Fruit fly (Drosophila melanogaster) whole organism, wandering third instar larva: ENCODE data around the gene Prp3.

Experiments used
- Abd-B ChIP-seq: fragments of >200 bp; optimal IDR thresholded peaks from 2 replicates; lab custom pipeline; 2017; ENCODE audit warnings: missing biosample characterization, missing genetic modification characterization
- CG32264 ChIP-seq: fragments of 200-800 bp; sonication (Bioruptor generic); optimal IDR thresholded peaks from 2 replicates; lab custom pipeline; 2016; ENCODE audit warnings: missing biosample characterization, missing genetic modification characterization
- CG9705 ChIP-seq: fragments of 200-800 bp; sonication (Bioruptor generic); optimal IDR thresholded peaks from 2 replicates; lab custom pipeline; 2018; ENCODE audit warnings: missing biosample characterization, mild to moderate bottlenecking, missing genetic modification characterization
- CrebA ChIP-seq: fragments of 200-800 bp; sonication (Bioruptor generic); optimal IDR thresholded peaks from 2 replicates; lab custom pipeline; 2016; ENCODE audit warnings: missing biosample characterization, mild to moderate bottlenecking, missing genetic modification characterization, borderline replicate concordance
- Dfd ChIP-seq: fragments of >200 bp; optimal IDR thresholded peaks from 2 replicates; lab custom pipeline; 2017; ENCODE audit warnings: missing biosample characterization, missing genetic modification characterization
- Dif ChIP-seq: fragments of 200-275, 200-300 bp; sonication (Bioruptor generic); optimal IDR thresholded peaks from 2 replicates; lab custom pipeline; 2018; ENCODE audit warnings: missing biosample characterization, missing genetic modification characterization; ENCODE audit not compliant: partially characterized antibody
- GATAd ChIP-seq: sonication (Bioruptor generic); optimal IDR thresholded peaks from 2 replicates; lab custom pipeline; 2016; ENCODE audit warnings: missing biosample characterization, missing genetic modification characterization
- HLH106 ChIP-seq: fragments of 200-800 bp; optimal IDR thresholded peaks from 3 replicates; lab custom pipeline; 2019; ENCODE audit warnings: missing biosample characterization, mild to moderate bottlenecking, missing genetic modification characterization, moderate library complexity
- Hnf4 ChIP-seq: fragments of 200-800 bp; sonication (Bioruptor generic); optimal IDR thresholded peaks from 2 replicates; lab custom pipeline; 2016; ENCODE audit warnings: missing biosample characterization, mild to moderate bottlenecking, missing genetic modification characterization
- Hr78 ChIP-seq: fragments of >200 bp; optimal IDR thresholded peaks from 2 replicates; lab custom pipeline; 2017; ENCODE audit warnings: missing biosample characterization, missing genetic modification characterization
- Hr83 ChIP-seq: fragments of 200-300 bp; sonication (Bioruptor generic); optimal IDR thresholded peaks from 2 replicates; lab custom pipeline; 2016; ENCODE audit warnings: missing biosample characterization, mild to moderate bottlenecking, missing genetic modification characterization, moderate library complexity; ENCODE audit not compliant: poor library complexity, severe bottlenecking
- Jra ChIP-seq: sonication (Bioruptor generic); optimal IDR thresholded peaks from 2 replicates; lab custom pipeline; 2016; ENCODE audit warnings: missing biosample characterization, missing genetic modification characterization
- Mio ChIP-seq: sonication (Bioruptor generic); optimal IDR thresholded peaks from 2 replicates; lab custom pipeline; 2016; ENCODE audit warnings: missing biosample characterization, missing genetic modification characterization
- Myc ChIP-seq: fragments of >200 bp; optimal IDR thresholded peaks from 2 replicates; lab custom pipeline; 2017
- N ChIP-seq: fragments of >200 bp; optimal IDR thresholded peaks from 2 replicates; lab custom pipeline; 2018; ENCODE audit warnings: missing biosample characterization, missing external identifiers, missing genetic modification characterization
- OdsH ChIP-seq: fragments of 200-800 bp; sonication (Bioruptor generic); optimal IDR thresholded peaks from 2 replicates; lab custom pipeline; 2016; ENCODE audit warnings: missing biosample characterization, mild to moderate bottlenecking, missing genetic modification characterization
- Rel ChIP-seq, 2 experiments: fragments of 200-800 bp; sonication (Bioruptor generic) in 1 of 2; optimal IDR thresholded peaks; 2 replicates in 1 of 2; 3 replicates in 1 of 2; lab custom pipeline; 2016 to 2019; ENCODE audit warnings: mild to moderate bottlenecking in 2 of 2, missing biosample characterization in 2 of 2, missing genetic modification characterization in 2 of 2, moderate library complexity in 1 of 2
- Sp1 ChIP-seq: fragments of 200-800 bp; sonication (Bioruptor generic); optimal IDR thresholded peaks from 3 replicates; lab custom pipeline; 2019; ENCODE audit warnings: missing biosample characterization, mild to moderate bottlenecking, missing genetic modification characterization, moderate library complexity
- Vsx2 ChIP-seq: fragments of 200-300, 225-300 bp; sonication (Bioruptor generic); optimal IDR thresholded peaks from 2 replicates; lab custom pipeline; 2018; ENCODE audit warnings: missing biosample characterization, missing genetic modification characterization; ENCODE audit not compliant: partially characterized antibody
- br ChIP-seq: fragments of 200-800 bp; sonication (Bioruptor generic); optimal IDR thresholded peaks from 2 replicates; lab custom pipeline; 2016; ENCODE audit warnings: missing biosample characterization, missing genetic modification characterization
- brk ChIP-seq: fragments of 200-800 bp; sonication (Bioruptor generic); optimal IDR thresholded peaks from 2 replicates; lab custom pipeline; 2016; ENCODE audit warnings: missing biosample characterization, mild to moderate bottlenecking, missing genetic modification characterization
- dl ChIP-seq, 2 experiments: fragments of 175-275, 200-275 bp in 1 of 2; fragments of 200-275 bp in 1 of 2; sonication (Bioruptor generic); optimal IDR thresholded peaks; lab custom pipeline; 2018; ENCODE audit warnings: mild to moderate bottlenecking in 2 of 2, missing biosample characterization in 2 of 2, missing genetic modification characterization in 2 of 2, moderate library complexity in 2 of 2; ENCODE audit not compliant: partially characterized antibody in 2 of 2, insufficient read depth in 1 of 2
- dmrt93B ChIP-seq: fragments of 200-800 bp; sonication (Bioruptor generic); optimal IDR thresholded peaks from 2 replicates; lab custom pipeline; 2018; ENCODE audit warnings: missing biosample characterization, mild to moderate bottlenecking, missing genetic modification characterization
- dsf ChIP-seq: sonication (Bioruptor generic); optimal IDR thresholded peaks from 2 replicates; lab custom pipeline; 2016; ENCODE audit warnings: missing biosample characterization, missing genetic modification characterization, borderline replicate concordance
- ey ChIP-seq: fragments of 200-800 bp; sonication (Bioruptor generic); optimal IDR thresholded peaks from 2 replicates; lab custom pipeline; 2016; ENCODE audit warnings: missing biosample characterization, missing genetic modification characterization
- foxo ChIP-seq, 2 experiments: fragments of 200-800 bp; sonication (Bioruptor generic); optimal IDR thresholded peaks; 2 replicates in 1 of 2; 3 replicates in 1 of 2; lab custom pipeline; 2016 to 2017; ENCODE audit warnings: missing biosample characterization in 2 of 2, missing genetic modification characterization in 2 of 2
- fru ChIP-seq: fragments of 200-800 bp; sonication (Bioruptor generic); optimal IDR thresholded peaks from 3 replicates; lab custom pipeline; 2016; ENCODE audit warnings: missing biosample characterization, mild to moderate bottlenecking, missing genetic modification characterization
- h ChIP-seq: fragments of 200-800 bp; sonication (Bioruptor generic); optimal IDR thresholded peaks from 3 replicates; lab custom pipeline; 2016; ENCODE audit warnings: missing biosample characterization, mild to moderate bottlenecking, missing genetic modification characterization
- jim ChIP-seq: fragments of 175-275, 200-325 bp; sonication (Bioruptor generic); optimal IDR thresholded peaks from 2 replicates; lab custom pipeline; 2016; ENCODE audit warnings: missing biosample characterization, mild to moderate bottlenecking, missing genetic modification characterization
- lola ChIP-seq: fragments of >200 bp; optimal IDR thresholded peaks from 2 replicates; lab custom pipeline; 2017; ENCODE audit warnings: missing biosample characterization, missing genetic modification characterization
- pan ChIP-seq: fragments of >200 bp; optimal IDR thresholded peaks from 2 replicates; lab custom pipeline; 2017
- psq ChIP-seq: fragments of 200-800 bp; sonication (Bioruptor generic); optimal IDR thresholded peaks from 3 replicates; lab custom pipeline; 2017; ENCODE audit warnings: missing biosample characterization, mild to moderate bottlenecking, missing genetic modification characterization, moderate library complexity
- rgr ChIP-seq: fragments of 200-800 bp; sonication (Bioruptor generic); optimal IDR thresholded peaks from 3 replicates; lab custom pipeline; 2016; ENCODE audit warnings: missing biosample characterization, mild to moderate bottlenecking, missing genetic modification characterization
- sage ChIP-seq: fragments of 200-800 bp; sonication (Bioruptor generic); optimal IDR thresholded peaks from 2 replicates; lab custom pipeline; 2016; ENCODE audit warnings: missing biosample characterization, mild to moderate bottlenecking, missing genetic modification characterization
- sv ChIP-seq: fragments of 200-800 bp; sonication (Bioruptor generic); optimal IDR thresholded peaks from 3 replicates; lab custom pipeline; 2016; ENCODE audit warnings: missing biosample characterization, missing genetic modification characterization
- tai ChIP-seq: sonication (Bioruptor generic); optimal IDR thresholded peaks from 2 replicates; lab custom pipeline; 2016; ENCODE audit warnings: missing biosample characterization, missing genetic modification characterization
- usp ChIP-seq: fragments of >200 bp; optimal IDR thresholded peaks from 2 replicates; lab custom pipeline; 2017; ENCODE audit warnings: missing biosample characterization, missing genetic modification characterization
- woc ChIP-seq: sonication (Bioruptor generic); optimal IDR thresholded peaks from 2 replicates; lab custom pipeline; 2016; ENCODE audit warnings: missing biosample characterization, mild to moderate bottlenecking, missing genetic modification characterization

Gene Prp3

dm6 chr3L:19896280-19896891, 13.7 kb upstream of the Prp3 start:
- TF ChIP-seq usp (GFP tag; lab: Kevin White, UChicago) (no peak), tai (GFP tag; lab: Kevin White, UChicago) (no peak), CG9705 (GFP tag; lab: Kevin White, UChicago) (no peak), CrebA (peak; percentile 3), Rel (GFP tag; optimal IDR thresholded peaks at IDR 0.05; lab: Kevin White, UChicago) (no peak), Rel (tag; optimal IDR thresholded peaks at IDR 0.05; lab: Kevin White, UChicago) (peak; percentile 39), ey (GFP tag; lab: Kevin White, UChicago) (no peak), Hr83 (peak; percentile 14), N (GFP tag; lab: Kevin White, UChicago) (no peak), foxo (GFP tag; optimal IDR thresholded peaks at IDR 0.05; lab: Kevin White, UChicago) (no peak), rgr (GFP tag; lab: Kevin White, UChicago) (no peak), jim (GFP tag; lab: Kevin White, UChicago) (no peak), Vsx2 (GFP tag; lab: Kevin White, UChicago) (no peak), br (no peak), Sp1 (GFP tag; lab: Kevin White, UChicago) (no peak), dl (GFP tag; optimal IDR thresholded peaks at IDR 0.05; lab: Kevin White, UChicago; ENCODE audit: insufficient read depth in 1 of 2, partially characterized antibody in 2 of 2) (peak; percentile 79 to 83), Abd-B (GFP tag; lab: Kevin White, UChicago) (no peak), sage (GFP tag; lab: Kevin White, UChicago) (no peak), Dif (peak; percentile 79), dmrt93B (GFP tag; lab: Kevin White, UChicago) (no peak), lola (GFP tag; lab: Kevin White, UChicago) (no peak), Hr78 (no peak), dsf (no peak), OdsH (no peak), h (GFP tag; lab: Kevin White, UChicago) (no peak)

DNA sequence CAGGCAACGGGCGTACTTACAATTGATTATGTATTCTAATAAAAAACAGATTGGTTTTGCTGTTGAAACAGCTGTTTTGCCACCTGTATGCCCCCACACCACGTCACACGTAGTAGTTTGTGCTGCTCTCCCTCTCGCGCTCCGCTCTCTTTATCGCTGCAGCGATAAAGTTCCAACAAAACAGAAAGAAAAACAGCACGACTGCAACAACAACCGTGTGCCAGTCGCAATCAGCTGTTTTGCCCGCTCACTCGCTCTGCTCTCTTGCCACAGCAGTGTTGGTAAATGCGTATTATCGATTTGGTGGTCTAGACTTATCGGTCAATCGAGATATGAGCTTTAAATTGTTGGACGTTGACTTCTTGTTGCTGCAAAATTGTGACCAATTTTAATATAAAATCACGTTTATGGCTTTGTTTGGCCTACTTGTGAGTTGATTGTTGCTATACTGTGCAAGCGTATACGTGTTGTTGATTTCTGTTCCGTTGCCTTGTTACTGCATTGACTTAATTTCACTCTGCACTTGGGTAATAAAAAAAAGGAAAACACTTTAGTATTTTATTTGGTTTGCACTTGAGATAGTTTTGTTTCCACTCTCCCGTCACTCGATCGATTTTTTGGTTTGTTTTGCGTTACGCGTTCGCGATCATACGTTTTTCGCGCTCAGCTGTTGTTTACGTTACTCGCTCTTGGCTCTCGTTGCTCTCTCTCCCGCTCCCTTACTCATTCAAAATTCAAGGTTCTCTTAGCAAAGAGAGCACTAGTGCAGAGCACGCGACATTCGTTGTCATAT, 13.0 kb upstream of the Prp3 start:
- peak; percentile 34 for TF ChIP-seq h (GFP tag; lab: Kevin White, UChicago)
- TF ChIP-seq Vsx2 (GFP tag; lab: Kevin White, UChicago), result peak; percentile 49
- no peak for TF ChIP-seq HLH106 (tag; lab: Kevin White, UChicago)
- TF ChIP-seq Rel (GFP tag; optimal IDR thresholded peaks at IDR 0.05; lab: Kevin White, UChicago), result peak; percentile 8
- no peak for TF ChIP-seq Rel (tag; optimal IDR thresholded peaks at IDR 0.05; lab: Kevin White, UChicago)
- TF ChIP-seq dsf, result no peak
- no peak for TF ChIP-seq dmrt93B (GFP tag; lab: Kevin White, UChicago)
- TF ChIP-seq Myc, result peak; percentile 9
- no peak for TF ChIP-seq Hr78
- TF ChIP-seq N (GFP tag; lab: Kevin White, UChicago), result no peak
- peak; percentile 29 for TF ChIP-seq psq (GFP tag; lab: Kevin White, UChicago)
- no peak for TF ChIP-seq Hnf4
- TF ChIP-seq usp (GFP tag; lab: Kevin White, UChicago), result no peak
- TF ChIP-seq tai (GFP tag; lab: Kevin White, UChicago), result no peak
- peak; percentile 1 to 18 for TF ChIP-seq foxo (GFP tag; optimal IDR thresholded peaks at IDR 0.05; lab: Kevin White, UChicago)
- no peak for TF ChIP-seq sage (GFP tag; lab: Kevin White, UChicago)
- TF ChIP-seq jim (GFP tag; lab: Kevin White, UChicago), result peak; percentile 23
- TF ChIP-seq Hr83, result peak; percentile 40
- no peak for TF ChIP-seq CrebA
- no peak for TF ChIP-seq CG32264
- peak; percentile 8 for TF ChIP-seq OdsH
- no peak for TF ChIP-seq Jra (GFP tag; lab: Kevin White, UChicago)
- TF ChIP-seq Mio, result no peak
- no peak for TF ChIP-seq GATAd (GFP tag; lab: Kevin White, UChicago)
- TF ChIP-seq Abd-B (GFP tag; lab: Kevin White, UChicago), result no peak
- peak; percentile 55 for TF ChIP-seq br
- TF ChIP-seq woc (GFP tag; lab: Kevin White, UChicago), result no peak
- peak; percentile 56 for TF ChIP-seq sv (GFP tag; lab: Kevin White, UChicago)
- peak; percentile 27 for TF ChIP-seq fru (GFP tag; lab: Kevin White, UChicago)
- TF ChIP-seq Dfd (GFP tag; lab: Kevin White, UChicago), result no peak
- peak; percentile 85 for TF ChIP-seq Dif
- TF ChIP-seq pan (lab: Kevin White, UChicago), result no peak
- TF ChIP-seq dl (GFP tag; optimal IDR thresholded peaks at IDR 0.05; lab: Kevin White, UChicago; ENCODE audit: insufficient read depth in 1 of 2, partially characterized antibody in 2 of 2), result peak; percentile 42 to 80
- TF ChIP-seq lola (GFP tag; lab: Kevin White, UChicago), result no peak
- peak; percentile 32 for TF ChIP-seq rgr (GFP tag; lab: Kevin White, UChicago)
- peak; percentile 39 for TF ChIP-seq brk
- TF ChIP-seq CG9705 (GFP tag; lab: Kevin White, UChicago), result peak; percentile 24
- peak; percentile 35 for TF ChIP-seq Sp1 (GFP tag; lab: Kevin White, UChicago)
- no peak for TF ChIP-seq ey (GFP tag; lab: Kevin White, UChicago)
